Fruit fly (Drosophila melanogaster): ENCODE data around the gene SLIRP2.

SLIRP2 gene

DNA sequence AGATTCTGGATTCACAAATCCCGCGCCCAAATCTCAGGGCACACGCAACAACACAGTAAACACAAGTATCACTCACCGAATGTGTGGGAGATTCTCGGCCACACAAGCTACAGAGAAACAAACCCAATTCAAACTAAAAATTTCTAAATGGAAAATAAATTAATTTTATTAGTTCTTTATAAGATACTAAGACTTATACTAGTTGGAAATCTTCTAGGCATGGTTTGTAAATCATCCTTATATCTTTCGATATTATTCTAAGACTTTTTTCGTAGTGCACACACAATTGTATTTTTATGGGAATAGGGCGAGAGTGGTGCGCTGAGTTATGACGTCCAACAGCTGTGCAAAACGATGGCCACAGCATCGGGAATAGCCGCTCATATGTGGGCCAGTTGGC lies 31.8 kb upstream of the SLIRP2 start (continued):
- TF ChIP-seq dmrt99B (tag; optimal IDR thresholded peaks at IDR 0.05), result peak; percentile 34
- TF ChIP-seq E2f1 (GFP tag; IDR thresholded peaks at IDR 0.05), result no peak
- TF ChIP-seq da (GFP tag; optimal IDR thresholded peaks at IDR 0.05), result no peak
- TF ChIP-seq Abd-B (GFP tag; optimal IDR thresholded peaks at IDR 0.05), result peak; percentile 5
- no peak for TF ChIP-seq Ssrp (tag; optimal IDR thresholded peaks at IDR 0.05)
- TF ChIP-seq CG11093 (GFP tag; IDR thresholded peaks at IDR 0.05), result no peak
- TF ChIP-seq Ada2b (GFP tag; IDR thresholded peaks at IDR 0.05), result no peak
- TF ChIP-seq amos (GFP tag; IDR thresholded peaks at IDR 0.05; ENCODE audit: partially characterized antibody), result no peak
- TF ChIP-seq aop (GFP tag; IDR thresholded peaks at IDR 0.05), result no peak
- TF ChIP-seq B-H2 (GFP tag; optimal IDR thresholded peaks at IDR 0.05), result no peak
- TF ChIP-seq Sox102F (GFP tag; optimal IDR thresholded peaks at IDR 0.05), result peak; percentile 14
- no peak for TF ChIP-seq dan (GFP tag; IDR thresholded peaks at IDR 0.05)
- peak; percentile 43 for TF ChIP-seq CG31441 (GFP tag; IDR thresholded peaks at IDR 0.05)
- no peak for TF ChIP-seq sob (GFP tag; IDR thresholded peaks at IDR 0.05)
- no peak for TF ChIP-seq Meics (GFP tag; optimal IDR thresholded peaks at IDR 0.05)
- TF ChIP-seq ranshi (GFP tag; IDR thresholded peaks at IDR 0.05), result no peak
- peak; percentile 42 for TF ChIP-seq lab (GFP tag; optimal IDR thresholded peaks at IDR 0.05)
- TF ChIP-seq CG3726 (GFP tag; IDR thresholded peaks at IDR 0.05), result no peak
- no peak for TF ChIP-seq az2 (GFP tag; optimal IDR thresholded peaks at IDR 0.05)
- no peak for TF ChIP-seq al (GFP tag; IDR thresholded peaks at IDR 0.05)
- no peak for TF ChIP-seq CG7987 (GFP tag; optimal IDR thresholded peaks at IDR 0.05)
- TF ChIP-seq stwl (tag; optimal IDR thresholded peaks at IDR 0.05), result no peak
- no peak for TF ChIP-seq ems (GFP tag; optimal IDR thresholded peaks at IDR 0.05)
- no peak for TF ChIP-seq CG16813 (GFP tag; IDR thresholded peaks at IDR 0.05; ENCODE audit: partially characterized antibody)
- no peak for TF ChIP-seq Taf1 (GFP tag; IDR thresholded peaks at IDR 0.05)
- TF ChIP-seq hkb (optimal IDR thresholded peaks at IDR 0.05), result no peak
- peak; percentile 50 for TF ChIP-seq hkb (GFP tag; IDR thresholded peaks at IDR 0.05)

DNA sequence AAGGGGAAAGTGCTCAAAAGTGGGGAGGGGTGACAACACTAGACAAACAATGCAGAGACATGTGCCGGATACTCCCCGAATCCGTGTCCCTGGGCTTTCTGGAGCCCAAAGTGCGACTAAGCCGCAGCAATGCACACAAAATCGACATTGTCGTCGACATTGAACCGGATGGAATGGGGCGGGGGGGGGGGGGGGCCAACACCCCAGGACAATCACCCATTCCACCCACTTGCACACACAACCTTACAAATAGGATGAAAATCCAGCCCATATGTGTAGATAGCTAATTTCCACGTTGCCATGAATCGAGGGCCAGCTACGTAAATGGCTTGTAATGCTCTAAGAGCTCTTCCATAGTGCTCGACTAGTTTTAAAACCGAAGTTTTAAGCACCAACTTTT lies 30.1 kb upstream of the SLIRP2 start:
- TF ChIP-seq Hr39 (optimal IDR thresholded peaks at IDR 0.05), result peak; percentile 67
- TF ChIP-seq Scr (GFP tag; IDR thresholded peaks at IDR 0.05; ENCODE audit: partially characterized antibody), result no peak

DNA sequence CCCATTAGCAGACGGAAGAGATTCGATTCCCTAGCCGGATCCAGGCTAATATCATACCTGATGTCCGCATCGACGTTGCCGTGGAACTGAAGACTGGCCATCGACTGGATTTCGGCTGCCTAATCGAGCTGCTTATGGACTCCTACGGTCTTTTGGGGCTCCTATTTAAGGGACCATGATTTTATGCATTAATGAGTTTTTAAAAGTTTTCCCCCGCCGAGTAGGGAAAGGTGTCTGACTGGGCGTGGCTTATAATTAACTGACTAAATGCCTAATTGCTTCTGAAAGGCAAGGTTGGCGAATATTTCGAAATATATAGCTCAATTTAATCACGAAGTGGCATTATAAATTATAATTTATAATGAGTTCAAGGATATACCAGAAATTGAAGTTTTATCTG lies 15.1 kb upstream of the SLIRP2 start, which contains the start of gene Or85e:
Or85e (minus strand) TSS at position 101 of the 400 bp plus-strand sequence.
- TF ChIP-seq klu (GFP tag; IDR thresholded peaks at IDR 0.05), result no peak
- no peak for TF ChIP-seq mam (GFP tag; optimal IDR thresholded peaks at IDR 0.05)
- no peak for TF ChIP-seq CG6791 (GFP tag; IDR thresholded peaks at IDR 0.05; ENCODE audit: partially characterized antibody)
- no peak for TF ChIP-seq zfh2 (GFP tag; optimal IDR thresholded peaks at IDR 0.05)
- TF ChIP-seq MTF-1 (GFP tag; optimal IDR thresholded peaks at IDR 0.05; ENCODE audit: borderline replicate concordance), result no peak
- no peak for TF ChIP-seq hbn (GFP tag; IDR thresholded peaks at IDR 0.05; ENCODE audit: partially characterized antibody)
- TF ChIP-seq ems (GFP tag; optimal IDR thresholded peaks at IDR 0.05), result no peak

DNA sequence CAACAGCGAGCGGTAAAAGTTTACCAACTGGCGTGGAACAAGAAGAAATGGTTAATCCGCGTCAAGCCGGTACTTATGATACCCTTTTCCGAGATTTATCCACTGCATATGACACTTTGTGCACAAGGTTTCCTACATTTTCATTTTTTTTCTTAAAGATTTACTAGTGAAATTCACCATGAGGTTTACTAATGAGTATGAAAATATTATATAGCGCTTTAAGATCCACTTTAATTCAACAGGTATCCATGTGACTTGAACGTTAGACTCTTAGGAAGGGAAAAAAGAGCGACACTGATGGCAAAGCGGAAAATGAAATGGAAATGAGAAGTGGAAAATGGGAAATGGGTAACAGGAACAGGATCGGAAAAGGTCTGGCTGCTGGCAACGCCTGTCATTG lies 12.3 kb upstream of the SLIRP2 start:
- TF ChIP-seq scrt (GFP tag; optimal IDR thresholded peaks at IDR 0.05), result peak; percentile 58
- no peak for TF ChIP-seq Dref (GFP tag; IDR thresholded peaks at IDR 0.05)
- TF ChIP-seq z (GFP tag; IDR thresholded peaks at IDR 0.05), result no peak
- no peak for TF ChIP-seq Myb (GFP tag; optimal IDR thresholded peaks at IDR 0.05)

Data from whole organism, embryonic.